Fruit fly (Drosophila melanogaster) whole organism, embryonic: ENCODE results near the gene Gr9a.
A peak's percentile ranks its signal among the peaks of the same experiment; 100 is the strongest.

ENCODE experiments used
- Antp ChIP-seq: fragments of 200-800 bp; sonication (Bioruptor generic); optimal IDR thresholded peaks from 3 replicates; lab custom pipeline; 2016; ENCODE audit warnings: missing biosample characterization, missing genetic modification characterization
- Bdp1 ChIP-seq: fragments of 200-800 bp; sonication (Bioruptor generic); optimal IDR thresholded peaks from 3 replicates; lab custom pipeline; 2016; ENCODE audit warnings: missing biosample characterization, missing genetic modification characterization
- CG10274 ChIP-seq: fragments of 200-800 bp; sonication (Bioruptor generic); optimal IDR thresholded peaks from 3 replicates; lab custom pipeline; 2017; ENCODE audit warnings: missing biosample characterization, mild to moderate bottlenecking, missing genetic modification characterization
- CG11696 ChIP-seq: fragments of 200-800 bp; sonication (Bioruptor generic); IDR thresholded peaks from 2 replicates; pipeline ENCODE4 v1.3.6; 2022; ENCODE audit warnings: missing biosample characterization, missing genetic modification characterization
- CG12236 ChIP-seq: fragments of 200-800 bp; sonication (Bioruptor generic); optimal IDR thresholded peaks from 2 replicates; lab custom pipeline; 2016; ENCODE audit warnings: missing biosample characterization, missing genetic modification characterization
- CG12391 ChIP-seq: fragments of 200-800 bp; sonication (Bioruptor generic); optimal IDR thresholded peaks from 3 replicates; lab custom pipeline; 2018; ENCODE audit warnings: missing biosample characterization, mild to moderate bottlenecking, missing genetic modification characterization, moderate library complexity
- CG12659 ChIP-seq: fragments of 200-800 bp; sonication (Bioruptor generic); optimal IDR thresholded peaks from 3 replicates; lab custom pipeline; 2017; ENCODE audit warnings: mild to moderate bottlenecking, missing biosample characterization, missing genetic modification reagents, missing genetic modification characterization
- CG15514 ChIP-seq: fragments of 200-800 bp; sonication (Bioruptor generic); optimal IDR thresholded peaks from 3 replicates; lab custom pipeline; 2017; ENCODE audit warnings: missing biosample characterization, missing genetic modification characterization, mild to moderate bottlenecking, moderate library complexity, missing genetic modification reagents
- CG16779 ChIP-seq: fragments of 200-800 bp; sonication (Bioruptor generic); IDR thresholded peaks from 2 replicates; pipeline ENCODE4 v1.3.6; 2022; ENCODE audit warnings: missing biosample characterization, missing genetic modification characterization
- CG17385 ChIP-seq: fragments of 200-800 bp; sonication (Bioruptor generic); optimal IDR thresholded peaks from 3 replicates; lab custom pipeline; 2018; ENCODE audit warnings: missing biosample characterization, mild to moderate bottlenecking, missing genetic modification characterization
- CG18764 ChIP-seq: fragments of 200-800 bp; sonication (Bioruptor generic); optimal IDR thresholded peaks from 3 replicates; lab custom pipeline; 2016; ENCODE audit warnings: missing biosample characterization, missing genetic modification characterization
- CG33213 ChIP-seq: fragments of 200-800 bp; sonication (Bioruptor generic); optimal IDR thresholded peaks from 3 replicates; lab custom pipeline; 2016; ENCODE audit warnings: missing biosample characterization, missing genetic modification characterization
- CG3726 ChIP-seq: fragments of 200-800 bp; sonication (Bioruptor generic); IDR thresholded peaks from 3 replicates; pipeline ENCODE4, ENCODE4 v1.3.6; 2022; ENCODE audit warnings: missing biosample characterization, missing genetic modification characterization
- CG7271 ChIP-seq: fragments of 200-800 bp; sonication (Bioruptor generic); optimal IDR thresholded peaks from 2 replicates; lab custom pipeline; 2018; ENCODE audit warnings: missing biosample characterization, mild to moderate bottlenecking, missing genetic modification characterization, moderate library complexity
- CG7357 ChIP-seq: fragments of 200-800 bp; sonication (Bioruptor generic); IDR thresholded peaks from 3 replicates; pipeline ENCODE4 v1.3.6; 2022; ENCODE audit warnings: missing biosample characterization, missing genetic modification characterization
- CG7987 ChIP-seq: fragments of 200-800 bp; sonication (Bioruptor generic); optimal IDR thresholded peaks from 2 replicates; lab custom pipeline; 2018; ENCODE audit warnings: missing biosample characterization, mild to moderate bottlenecking, missing genetic modification characterization, moderate library complexity
- CG8281 ChIP-seq: fragments of 200-800 bp; sonication (Bioruptor generic); optimal IDR thresholded peaks from 2 replicates; lab custom pipeline; 2018; ENCODE audit warnings: missing biosample characterization, mild to moderate bottlenecking, missing genetic modification characterization, moderate library complexity
- CG9797 ChIP-seq: fragments of 200-800 bp; sonication (Bioruptor generic); optimal IDR thresholded peaks from 3 replicates; lab custom pipeline; 2018; ENCODE audit warnings: missing biosample characterization, mild to moderate bottlenecking, missing genetic modification characterization
- Dek ChIP-seq: fragments of 200-800 bp; sonication (Bioruptor generic); optimal IDR thresholded peaks from 3 replicates; lab custom pipeline; 2019; ENCODE audit warnings: missing biosample characterization, mild to moderate bottlenecking, missing genetic modification characterization, moderate library complexity
- Dip2 ChIP-seq: fragments of 200-800 bp; sonication (Bioruptor generic); IDR thresholded peaks from 2 replicates; pipeline ENCODE4 v1.3.6; 2022; ENCODE audit warnings: missing biosample characterization, missing genetic modification characterization
- Fer1 ChIP-seq: fragments of 200-800 bp; sonication (Bioruptor generic); optimal IDR thresholded peaks from 2 replicates; lab custom pipeline; 2017; ENCODE audit warnings: missing biosample characterization, mild to moderate bottlenecking, missing genetic modification characterization
- GATAe ChIP-seq: fragments of 200-800 bp; sonication (Bioruptor generic); conservative IDR thresholded peaks from 2 replicates; pipeline ENCODE4 v1.3.6; 2022; ENCODE audit warnings: missing biosample characterization, missing genetic modification characterization
- HHEX ChIP-seq: fragments of 200-800 bp; sonication (Bioruptor generic); optimal IDR thresholded peaks from 3 replicates; lab custom pipeline; 2017; ENCODE audit warnings: missing biosample characterization, mild to moderate bottlenecking, missing genetic modification characterization, missing genetic modification reagents
- HLH4C ChIP-seq: fragments of 200-800 bp; sonication (Bioruptor generic); IDR thresholded peaks from 3 replicates; pipeline ENCODE4 v1.3.6; 2022; ENCODE audit warnings: missing biosample characterization, missing genetic modification characterization; ENCODE audit not compliant: partially characterized antibody
- Myb ChIP-seq: fragments of 200-800 bp; sonication (Bioruptor generic); optimal IDR thresholded peaks from 2 replicates; lab custom pipeline; 2016; ENCODE audit warnings: missing biosample characterization, missing genetic modification characterization
- Opbp ChIP-seq: fragments of 200-800 bp; sonication (Bioruptor generic); IDR thresholded peaks from 3 replicates; pipeline ENCODE4 v1.3.6; 2022; ENCODE audit warnings: missing biosample characterization, missing genetic modification characterization; ENCODE audit not compliant: partially characterized antibody
- Sry-δ ChIP-seq: fragments of 200-800 bp; sonication (Bioruptor generic); optimal IDR thresholded peaks from 2 replicates; lab custom pipeline; 2016; ENCODE audit warnings: missing biosample characterization, missing genetic modification characterization
- Trl ChIP-seq, 3 experiments: fragments of >200 bp in 2 of 3; fragments of 200-800 bp in 1 of 3; sonication (Bioruptor generic) in 1 of 3; optimal IDR thresholded peaks; 2 replicates in 1 of 3; 3 replicates in 2 of 3; lab custom pipeline; 2016 to 2017; ENCODE audit warnings: missing biosample characterization in 1 of 3, missing genetic modification characterization in 1 of 3
- Usf ChIP-seq: fragments of 200-800 bp; sonication (Bioruptor generic); optimal IDR thresholded peaks from 2 replicates; lab custom pipeline; 2017; ENCODE audit warnings: missing genotype, missing biosample characterization, missing genetic modification characterization
- ac ChIP-seq: fragments of 200-800 bp; sonication (Bioruptor generic); optimal IDR thresholded peaks from 3 replicates; lab custom pipeline; 2017; ENCODE audit warnings: missing biosample characterization, mild to moderate bottlenecking, missing genetic modification characterization
- amos ChIP-seq: fragments of 200-800 bp; sonication (Bioruptor generic); IDR thresholded peaks from 2 replicates; pipeline ENCODE4 v1.3.6; 2022; ENCODE audit warnings: missing biosample characterization, missing genetic modification characterization; ENCODE audit not compliant: partially characterized antibody
- aop ChIP-seq: fragments of 200-800 bp; sonication (Bioruptor generic); IDR thresholded peaks from 2 replicates; pipeline ENCODE4 v1.3.6; 2022; ENCODE audit warnings: missing biosample characterization, missing genetic modification characterization
- bab2 ChIP-seq: fragments of 200-800 bp; sonication (Bioruptor generic); optimal IDR thresholded peaks from 2 replicates; lab custom pipeline; 2016; ENCODE audit warnings: missing biosample characterization, missing genetic modification characterization
- dati ChIP-seq: fragments of 200-800 bp; sonication (Bioruptor generic); IDR thresholded peaks from 2 replicates; pipeline ENCODE4 v1.3.6; 2022; ENCODE audit warnings: missing biosample characterization, missing genetic modification characterization
- dimm ChIP-seq: fragments of 200-800 bp; sonication (Bioruptor generic); IDR thresholded peaks from 2 replicates; pipeline ENCODE4 v1.3.6; 2022; ENCODE audit warnings: missing biosample characterization, missing genetic modification characterization
- dm ChIP-seq: fragments of 200-800 bp; sonication (Bioruptor generic); optimal IDR thresholded peaks from 3 replicates; lab custom pipeline; 2016; ENCODE audit warnings: missing biosample characterization, missing genetic modification characterization
- fd96Cb ChIP-seq: fragments of 200-800 bp; sonication (Bioruptor generic); optimal IDR thresholded peaks from 2 replicates; lab custom pipeline; 2018; ENCODE audit warnings: missing biosample characterization, mild to moderate bottlenecking, missing genetic modification characterization, moderate library complexity
- gce ChIP-seq: fragments of 200-800 bp; sonication (Bioruptor generic); IDR thresholded peaks from 3 replicates; pipeline ENCODE4 v1.3.6; 2022; ENCODE audit warnings: missing biosample characterization, missing genetic modification characterization
- gfzf ChIP-seq: fragments of 200-800 bp; sonication (Bioruptor generic); optimal IDR thresholded peaks from 2 replicates; lab custom pipeline; 2016; ENCODE audit warnings: missing biosample characterization, mild to moderate bottlenecking, missing genetic modification characterization, moderate library complexity
- org-1 ChIP-seq: fragments of 200-800 bp; sonication (Bioruptor generic); optimal IDR thresholded peaks from 2 replicates; lab custom pipeline; 2017; ENCODE audit warnings: missing biosample characterization, missing genetic modification characterization
- pan ChIP-seq, 4 experiments: fragments of >200 bp in 3 of 4; fragments of 200-800 bp in 1 of 4; sonication (Bioruptor generic) in 1 of 4; optimal IDR thresholded peaks in 3 of 4; IDR thresholded peaks in 1 of 4; 2 replicates each; pipeline versions ENCODE4 v1.3.6 to Lab custom; 2017 to 2022; ENCODE audit warnings: missing biosample characterization in 2 of 4, missing genetic modification characterization in 2 of 4, mixed read lengths in 1 of 4
- repo ChIP-seq: fragments of 200-800 bp; sonication (Bioruptor generic); optimal IDR thresholded peaks from 2 replicates; lab custom pipeline; 2016; ENCODE audit warnings: missing biosample characterization, missing genetic modification characterization
- shn ChIP-seq: fragments of 200-800 bp; sonication (Bioruptor generic); optimal IDR thresholded peaks from 3 replicates; lab custom pipeline; 2016; ENCODE audit warnings: missing biosample characterization, missing genetic modification characterization
- sima ChIP-seq: fragments of 200-800 bp; sonication (Bioruptor generic); optimal IDR thresholded peaks from 2 replicates; lab custom pipeline; 2016; ENCODE audit warnings: missing biosample characterization, missing genetic modification characterization
- sna ChIP-seq: fragments of 200-800 bp; sonication (Bioruptor generic); IDR thresholded peaks from 2 replicates; pipeline ENCODE4 v1.3.6; 2022; ENCODE audit warnings: missing biosample characterization, missing genetic modification characterization; ENCODE audit not compliant: partially characterized antibody
- wdn ChIP-seq: fragments of 200-800 bp; sonication (Bioruptor generic); IDR thresholded peaks from 2 replicates; pipeline ENCODE4 v1.3.6; 2022; ENCODE audit warnings: missing biosample characterization, missing genetic modification characterization

Gene Gr9a

DNA sequence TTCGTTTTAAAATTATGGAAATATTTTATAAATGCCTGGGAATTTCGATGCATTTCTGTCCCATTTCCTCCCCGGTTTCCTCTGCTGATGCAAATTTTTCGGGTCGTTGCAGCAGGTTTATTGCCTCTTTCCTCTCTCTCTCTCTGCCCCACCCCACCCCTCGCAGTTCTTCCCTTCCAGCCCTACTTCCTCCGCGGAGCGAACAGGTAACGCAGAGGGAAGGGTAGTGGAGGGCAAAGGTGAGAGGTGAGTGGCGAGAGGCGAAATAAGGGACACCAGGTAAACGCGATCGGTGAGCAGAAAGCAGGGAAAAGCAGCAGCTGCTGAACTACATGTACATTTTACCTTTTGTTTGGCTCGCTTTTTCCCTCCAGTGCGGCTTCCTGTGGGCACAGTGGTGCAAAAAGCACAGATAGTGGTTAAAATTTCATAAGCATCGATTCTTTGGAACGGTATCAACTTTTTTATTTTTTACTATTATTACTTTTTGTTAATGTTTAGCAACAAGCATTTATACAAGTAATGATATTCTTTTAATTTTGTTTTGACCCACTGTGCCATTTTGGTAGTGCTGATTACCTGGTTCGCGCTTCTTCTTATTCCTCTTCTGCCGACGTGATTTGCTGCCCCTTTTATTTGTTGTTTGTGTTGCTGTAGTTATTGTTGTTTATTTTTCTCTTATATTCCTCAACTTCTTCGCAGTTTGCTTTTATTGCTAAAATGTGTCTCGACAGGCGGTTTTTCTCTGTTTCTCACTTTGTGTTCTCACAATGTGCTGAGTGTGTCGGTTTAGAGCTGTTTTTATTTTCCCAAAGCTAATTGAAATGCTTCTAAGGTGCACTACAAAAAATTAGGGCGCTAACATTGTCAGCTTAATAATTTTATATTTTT, 26.8 kb downstream of the Gr9a start (continued):
- TF ChIP-seq Fer1 (GFP tag; lab: Kevin White, UChicago), result peak; percentile 35
- TF ChIP-seq bab2 (GFP tag; lab: Kevin White, UChicago), result peak; percentile 11
- TF ChIP-seq dm, result no peak
- no peak for TF ChIP-seq CG8281
- TF ChIP-seq Opbp, result no peak
- TF ChIP-seq HLH4C, result no peak
- TF ChIP-seq CG9797 (GFP tag; lab: Kevin White, UChicago), result no peak
- peak; percentile 33 for TF ChIP-seq Bdp1 (GFP tag; lab: Kevin White, UChicago)
- TF ChIP-seq Antp, result peak; percentile 19
- TF ChIP-seq HHEX (GFP tag; lab: Kevin White, UChicago), result peak; percentile 39
- peak; percentile 10 for TF ChIP-seq CG10274 (GFP tag; lab: Kevin White, UChicago)
- no peak for TF ChIP-seq Dip2
- peak; percentile 79 for TF ChIP-seq ac (GFP tag; lab: Kevin White, UChicago)
- no peak for TF ChIP-seq GATAe (GFP tag; lab: Robert Waterston, UW)
- 0 out of 3 replicates have a peak, but pooled peaks have one; percentile 57 for TF ChIP-seq CG3726
- no peak for TF ChIP-seq CG7357 (GFP tag; lab: Robert Waterston, UW)
- TF ChIP-seq Trl (optimal IDR thresholded peaks at IDR 0.05; lab: Kevin White, UChicago), result no peak
- TF ChIP-seq Trl (GFP tag; optimal IDR thresholded peaks at IDR 0.05; lab: Kevin White, UChicago), result peak; percentile 22
- peak; percentile 11 for TF ChIP-seq shn (GFP tag; lab: Kevin White, UChicago)
- peak; percentile 26; the same call in 1 of the 2 replicates for TF ChIP-seq aop (GFP tag; lab: Robert Waterston, UW)
- peak; percentile 69 for TF ChIP-seq CG12391
- peak; percentile 20 for TF ChIP-seq CG33213 (GFP tag; lab: Kevin White, UChicago)
- TF ChIP-seq Sry-δ (GFP tag; lab: Kevin White, UChicago), result no peak
- TF ChIP-seq org-1 (GFP tag; lab: Kevin White, UChicago), result no peak
- TF ChIP-seq dimm, result no peak
- no peak for TF ChIP-seq gfzf (GFP tag; lab: Kevin White, UChicago)
- TF ChIP-seq CG7987 (GFP tag; lab: Kevin White, UChicago), result no peak
- TF ChIP-seq dati, result 0 out of 2 replicates have a peak, but pooled peaks have one; percentile 11
- no peak for TF ChIP-seq Myb (GFP tag; lab: Kevin White, UChicago)
- TF ChIP-seq pan (optimal IDR thresholded peaks at IDR 0.05; lab: Kevin White, UChicago), result no peak
- peak in 1 of 2 experiments; percentile 72 for TF ChIP-seq pan (GFP tag; optimal IDR thresholded peaks at IDR 0.05 in 1 of 2, IDR thresholded peaks at IDR 0.05 in 1 of 2)
- peak; percentile 1 for TF ChIP-seq CG18764
- peak; percentile 70 for TF ChIP-seq CG7271 (tag; lab: Kevin White, UChicago)
- no peak for TF ChIP-seq repo
- peak; percentile 20 for TF ChIP-seq CG15514
- TF ChIP-seq gce, result peak; percentile 62; the same call in 1 of the 3 replicates
- peak; percentile 31 for TF ChIP-seq CG12659
- TF ChIP-seq amos, result no peak
- no peak for TF ChIP-seq CG16779
- TF ChIP-seq CG17385 (GFP tag; lab: Kevin White, UChicago), result peak; percentile 79
- TF ChIP-seq sna (GFP tag; lab: Robert Waterston, UW), result no peak
- no peak for TF ChIP-seq sima (GFP tag; lab: Kevin White, UChicago)
- TF ChIP-seq fd96Cb (tag; lab: Kevin White, UChicago), result peak; percentile 62
- no peak for TF ChIP-seq Dek (tag; lab: Kevin White, UChicago)
- TF ChIP-seq wdn, result 0 out of 2 replicates have a peak, but pooled peaks have one; percentile 4
- peak; percentile 40; the same call in 1 of the 2 replicates for TF ChIP-seq CG11696 (GFP tag; lab: Robert Waterston, UW)
- no peak for TF ChIP-seq CG12236
- TF ChIP-seq Usf (GFP tag; lab: Kevin White, UChicago), result peak; percentile 31
